Fruit fly (Drosophila melanogaster) whole organism, embryonic: ENCODE measurements around the gene Ire1.

ENCODE experiments used
- Atf-2 ChIP-seq: fragments of 200-800 bp; sonication (Bioruptor generic); optimal IDR thresholded peaks from 2 replicates; lab custom pipeline; 2016; ENCODE audit warnings: missing biosample characterization, missing genetic modification characterization
- BtbVII ChIP-seq: fragments of 200-800 bp; sonication (Bioruptor generic); optimal IDR thresholded peaks from 3 replicates; lab custom pipeline; 2017; ENCODE audit warnings: missing biosample characterization, mild to moderate bottlenecking, missing genetic modification characterization
- CG11085 ChIP-seq: fragments of 200-800 bp; sonication (Bioruptor generic); IDR thresholded peaks from 2 replicates; pipeline ENCODE4 v1.3.6; 2022; ENCODE audit warnings: missing biosample characterization, missing genetic modification characterization
- CG11247 ChIP-seq: fragments of 200-800 bp; sonication (Bioruptor generic); IDR thresholded peaks from 2 replicates; pipeline ENCODE4 v1.3.6; 2022; ENCODE audit warnings: missing biosample characterization, missing genetic modification characterization
- CG12236 ChIP-seq: fragments of 200-800 bp; sonication (Bioruptor generic); optimal IDR thresholded peaks from 2 replicates; lab custom pipeline; 2016; ENCODE audit warnings: missing biosample characterization, missing genetic modification characterization
- CG12299 ChIP-seq: fragments of 200-800 bp; sonication (Bioruptor generic); optimal IDR thresholded peaks from 2 replicates; lab custom pipeline; 2018; ENCODE audit warnings: missing biosample characterization, mild to moderate bottlenecking, missing genetic modification characterization
- CG13424 ChIP-seq: fragments of 200-800 bp; sonication (Bioruptor generic); optimal IDR thresholded peaks from 2 replicates; lab custom pipeline; 2019; ENCODE audit warnings: missing biosample characterization, mild to moderate bottlenecking, missing genetic modification characterization, moderate library complexity
- CG14014 ChIP-seq: fragments of 200-800 bp; sonication (Bioruptor generic); IDR thresholded peaks from 2 replicates; pipeline ENCODE4 v1.3.6; 2022; ENCODE audit warnings: missing biosample characterization, missing genetic modification characterization
- CG1529 ChIP-seq: fragments of 200-800 bp; sonication (Bioruptor generic); optimal IDR thresholded peaks from 3 replicates; lab custom pipeline; 2018; ENCODE audit warnings: missing biosample characterization, missing genetic modification characterization
- CG31365 ChIP-seq: fragments of 200-800 bp; sonication (Bioruptor generic); optimal IDR thresholded peaks from 2 replicates; lab custom pipeline; 2018; ENCODE audit warnings: missing biosample characterization, mild to moderate bottlenecking, missing genetic modification characterization
- CG33557 ChIP-seq: fragments of 200-800 bp; sonication (Bioruptor generic); optimal IDR thresholded peaks from 2 replicates; lab custom pipeline; 2019; ENCODE audit warnings: missing biosample characterization, mild to moderate bottlenecking, missing genetic modification characterization, moderate library complexity
- CG4617 ChIP-seq: fragments of 200-800 bp; sonication (Bioruptor generic); optimal IDR thresholded peaks from 3 replicates; lab custom pipeline; 2016; ENCODE audit warnings: missing biosample characterization, missing genetic modification characterization, borderline replicate concordance
- CG4707 ChIP-seq: fragments of 200-800 bp; sonication (Bioruptor generic); optimal IDR thresholded peaks from 2 replicates; lab custom pipeline; 2018; ENCODE audit warnings: missing biosample characterization, mild to moderate bottlenecking, missing genetic modification characterization, moderate library complexity
- CG5245 ChIP-seq: fragments of 200-800 bp; sonication (Bioruptor generic); optimal IDR thresholded peaks from 3 replicates; lab custom pipeline; 2016; ENCODE audit warnings: missing biosample characterization, missing genetic modification characterization
- CG6254 ChIP-seq: fragments of 200-800 bp; sonication (Bioruptor generic); optimal IDR thresholded peaks from 3 replicates; lab custom pipeline; 2017; ENCODE audit warnings: mild to moderate bottlenecking, missing biosample characterization, missing genetic modification reagents, missing genetic modification characterization
- CG6791 ChIP-seq: fragments of 200-800 bp; sonication (Bioruptor generic); IDR thresholded peaks from 3 replicates; pipeline ENCODE4 v1.3.6; 2022; ENCODE audit warnings: missing biosample characterization, missing genetic modification characterization; ENCODE audit not compliant: partially characterized antibody
- CG8281 ChIP-seq: fragments of 200-800 bp; sonication (Bioruptor generic); optimal IDR thresholded peaks from 2 replicates; lab custom pipeline; 2018; ENCODE audit warnings: missing biosample characterization, mild to moderate bottlenecking, missing genetic modification characterization, moderate library complexity
- CG8765 ChIP-seq: fragments of 200-800 bp; sonication (Bioruptor generic); IDR thresholded peaks from 2 replicates; pipeline ENCODE4 v1.3.6; 2022; ENCODE audit warnings: missing biosample characterization, missing genetic modification characterization
- Dbx ChIP-seq: fragments of 200-800 bp; sonication (Bioruptor generic); IDR thresholded peaks from 3 replicates; pipeline ENCODE4 v1.3.6; 2022; ENCODE audit warnings: missing biosample characterization, missing genetic modification characterization
- H2.0 ChIP-seq: fragments of 200-800 bp; sonication (Bioruptor generic); IDR thresholded peaks from 2 replicates; pipeline ENCODE4 v1.3.6; 2022; ENCODE audit warnings: missing biosample characterization, missing genetic modification characterization
- HLH3B ChIP-seq: fragments of 200-800 bp; sonication (Bioruptor generic); IDR thresholded peaks from 2 replicates; pipeline ENCODE4 v1.3.6; 2022; ENCODE audit warnings: missing biosample characterization, missing genetic modification characterization
- HmgZ ChIP-seq: fragments of 200-800 bp; sonication (Bioruptor generic); optimal IDR thresholded peaks from 2 replicates; lab custom pipeline; 2018; ENCODE audit warnings: missing biosample characterization, mild to moderate bottlenecking, missing genetic modification characterization
- Kr ChIP-seq: fragments of 200-800 bp; sonication (Bioruptor generic); optimal IDR thresholded peaks from 2 replicates; lab custom pipeline; 2017; ENCODE audit warnings: missing biosample characterization, mild to moderate bottlenecking, missing genetic modification characterization
- MESR4 ChIP-seq: fragments of 200-800 bp; sonication (Bioruptor generic); optimal IDR thresholded peaks from 2 replicates; lab custom pipeline; 2018; ENCODE audit warnings: missing biosample characterization, mild to moderate bottlenecking, missing genetic modification characterization, moderate library complexity
- MTF-1 ChIP-seq: fragments of 200-800 bp; sonication (Bioruptor generic); optimal IDR thresholded peaks from 2 replicates; lab custom pipeline; 2018; ENCODE audit warnings: missing biosample characterization, mild to moderate bottlenecking, missing genetic modification characterization, borderline replicate concordance
- Max ChIP-seq: fragments of 200-800 bp; sonication (Bioruptor generic); optimal IDR thresholded peaks from 2 replicates; lab custom pipeline; 2016; ENCODE audit warnings: missing biosample characterization, mild to moderate bottlenecking, missing genetic modification characterization
- Poxn ChIP-seq: fragments of 200-800 bp; sonication (Bioruptor generic); IDR thresholded peaks from 2 replicates; pipeline ENCODE4 v1.3.6; 2022; ENCODE audit warnings: missing biosample characterization, missing genetic modification characterization
- Sry-δ ChIP-seq: fragments of 200-800 bp; sonication (Bioruptor generic); optimal IDR thresholded peaks from 2 replicates; lab custom pipeline; 2016; ENCODE audit warnings: missing biosample characterization, missing genetic modification characterization
- abd-A ChIP-seq: fragments of 200-800 bp; sonication (Bioruptor generic); optimal IDR thresholded peaks from 3 replicates; lab custom pipeline; 2019; ENCODE audit warnings: missing biosample characterization, mild to moderate bottlenecking, missing genetic modification characterization, moderate library complexity
- cas ChIP-seq: fragments of 200-800 bp; sonication (Bioruptor generic); IDR thresholded peaks from 2 replicates; pipeline ENCODE4 v1.3.6; 2022; ENCODE audit warnings: missing biosample characterization, missing genetic modification characterization
- cato ChIP-seq: fragments of 200-800 bp; sonication (Bioruptor generic); optimal IDR thresholded peaks from 2 replicates; lab custom pipeline; 2016; ENCODE audit warnings: missing biosample characterization, missing genetic modification characterization, borderline replicate concordance
- chif ChIP-seq, 2 experiments: fragments of 200-800 bp; sonication (Bioruptor generic); optimal IDR thresholded peaks; 3 replicates each; lab custom pipeline; 2016; ENCODE audit warnings: missing biosample characterization in 2 of 2, missing genetic modification characterization in 2 of 2
- chm ChIP-seq: fragments of 200-800 bp; sonication (Bioruptor generic); IDR thresholded peaks from 2 replicates; pipeline ENCODE4 v1.3.6; 2022; ENCODE audit warnings: missing biosample characterization, missing genetic modification characterization
- crp ChIP-seq, 2 experiments: fragments of 200-800 bp; sonication (Bioruptor generic); optimal IDR thresholded peaks; 2 replicates in 1 of 2; 3 replicates in 1 of 2; lab custom pipeline; 2017; ENCODE audit warnings: missing biosample characterization in 2 of 2, missing genetic modification characterization in 2 of 2, mild to moderate bottlenecking in 1 of 2, moderate library complexity in 1 of 2
- en ChIP-seq: fragments of 200-800 bp; sonication (Bioruptor generic); optimal IDR thresholded peaks from 2 replicates; lab custom pipeline; 2016; ENCODE audit warnings: missing biosample characterization, missing genetic modification characterization
- ftz-f1 ChIP-seq: fragments of 200-800 bp; sonication (Bioruptor generic); optimal IDR thresholded peaks from 2 replicates; lab custom pipeline; 2016; ENCODE audit warnings: missing biosample characterization, missing genetic modification characterization
- gsb ChIP-seq: fragments of 200-800 bp; sonication (Bioruptor generic); IDR thresholded peaks from 2 replicates; pipeline ENCODE4 v1.3.6; 2022; ENCODE audit warnings: missing biosample characterization, missing genetic modification characterization
- ham ChIP-seq: fragments of 200-800 bp; sonication (Bioruptor generic); IDR thresholded peaks from 2 replicates; pipeline ENCODE4 v1.3.6; 2022; ENCODE audit warnings: missing biosample characterization, missing genetic modification characterization
- klu ChIP-seq: fragments of 200-800 bp; sonication (Bioruptor generic); IDR thresholded peaks from 2 replicates; pipeline ENCODE4 v1.3.6; 2022; ENCODE audit warnings: missing biosample characterization, missing genetic modification characterization
- lola ChIP-seq, 3 experiments: fragments of >200 bp in 2 of 3; fragments of 200-800 bp in 1 of 3; sonication (Bioruptor generic) in 1 of 3; optimal IDR thresholded peaks; 2 replicates each; lab custom pipeline; 2017 to 2019; ENCODE audit warnings: missing biosample characterization in 3 of 3, missing genetic modification characterization in 3 of 3, mild to moderate bottlenecking in 1 of 3, moderate library complexity in 1 of 3
- salm ChIP-seq: fragments of 200-800 bp; sonication (Bioruptor generic); optimal IDR thresholded peaks from 2 replicates; lab custom pipeline; 2018; ENCODE audit warnings: missing biosample characterization, mild to moderate bottlenecking, missing genetic modification characterization
- sd ChIP-seq: fragments of 200-800 bp; sonication (Bioruptor generic); optimal IDR thresholded peaks from 3 replicates; lab custom pipeline; 2018; ENCODE audit warnings: missing biosample characterization, mild to moderate bottlenecking, missing genetic modification characterization, moderate library complexity
- sens ChIP-seq: fragments of 200-800 bp; sonication (Bioruptor generic); peaks from one replicate; lab custom pipeline; 2016; ENCODE audit warnings: missing biosample characterization, missing genetic modification characterization
- seq ChIP-seq: fragments of 200-800 bp; sonication (Bioruptor generic); IDR thresholded peaks from 2 replicates; pipeline ENCODE4 v1.3.6; 2022; ENCODE audit warnings: missing biosample characterization, missing genetic modification characterization
- sug ChIP-seq: fragments of 200-800 bp; optimal IDR thresholded peaks from 2 replicates; lab custom pipeline; 2019; ENCODE audit warnings: missing biosample characterization, mild to moderate bottlenecking, missing genetic modification characterization, moderate library complexity
- tna ChIP-seq: fragments of 200-800 bp; sonication (Bioruptor generic); IDR thresholded peaks from 2 replicates; pipeline ENCODE4 v1.3.6; 2022; ENCODE audit warnings: missing biosample characterization, missing genetic modification characterization; ENCODE audit not compliant: partially characterized antibody
- unpg ChIP-seq: fragments of 200-800 bp; sonication (Bioruptor generic); optimal IDR thresholded peaks from 3 replicates; lab custom pipeline; 2018; ENCODE audit warnings: missing biosample characterization, mild to moderate bottlenecking, missing genetic modification characterization, moderate library complexity
- vfl ChIP-seq: fragments of 200-800 bp; sonication (Bioruptor generic); optimal IDR thresholded peaks from 2 replicates; lab custom pipeline; 2016; ENCODE audit warnings: missing biosample characterization, missing genetic modification characterization
- wek ChIP-seq: fragments of 200-800 bp; sonication (Bioruptor generic); optimal IDR thresholded peaks from 3 replicates; lab custom pipeline; 2018; ENCODE audit warnings: missing biosample characterization, mild to moderate bottlenecking, missing genetic modification characterization, moderate library complexity

The Ire1 gene

dm6 chr3R:19847591-19848256, 13.4 kb downstream of the Ire1 start (continued):
- TF ChIP-seq sug (tag; lab: Kevin White, UChicago) (peak; percentile 87), Atf-2 (peak; percentile 9), Kr (no peak), sd (no peak), CG4617 (GFP tag; lab: Kevin White, UChicago) (no peak), CG12299 (tag; lab: Kevin White, UChicago) (peak; percentile 58), crp (GFP tag; optimal IDR thresholded peaks at IDR 0.05; lab: Kevin White, UChicago) (peak in 1 of 2 experiments; percentile 72), ftz-f1 (GFP tag; lab: Kevin White, UChicago) (peak; percentile 89), HmgZ (tag; lab: Kevin White, UChicago) (peak; percentile 68), CG11247 (peak; percentile 22; the same call in 1 of the 2 replicates), chif (GFP tag; optimal IDR thresholded peaks at IDR 0.05; lab: Kevin White, UChicago) (no peak), CG1529 (peak; percentile 38), sens (GFP tag; lab: Kevin White, UChicago) (peak; percentile 76), CG13424 (tag; lab: Kevin White, UChicago) (peak; percentile 65), CG31365 (tag; lab: Kevin White, UChicago) (peak; percentile 48), MTF-1 (GFP tag; lab: Kevin White, UChicago) (peak; percentile 9), vfl (GFP tag; lab: Kevin White, UChicago) (no peak), CG12236 (peak; percentile 71), salm (tag; lab: Kevin White, UChicago) (peak; percentile 67), BtbVII (peak; percentile 46), CG33557 (GFP tag; lab: Kevin White, UChicago) (peak; percentile 67), Poxn (GFP tag; lab: Robert Waterston, UW) (no peak), H2.0 (GFP tag; lab: Robert Waterston, UW) (no peak), Max (GFP tag; lab: Kevin White, UChicago) (no peak), en (GFP tag; lab: Kevin White, UChicago) (peak; percentile 1), cas (GFP tag; lab: Robert Waterston, UW) (no peak), unpg (peak; percentile 53), lola (GFP tag; optimal IDR thresholded peaks at IDR 0.05; lab: Kevin White, UChicago) (peak in 1 of 3 experiments; percentile 36), tna (GFP tag; lab: Robert Waterston, UW) (no peak), chm (GFP tag; lab: Robert Waterston, UW) (peak; percentile 31), CG11085 (GFP tag; lab: Robert Waterston, UW) (no peak), MESR4 (GFP tag; lab: Kevin White, UChicago) (no peak), cato (GFP tag; lab: Kevin White, UChicago) (no peak), CG5245 (GFP tag; lab: Kevin White, UChicago) (no peak), CG6254 (no peak), Sry-δ (GFP tag; lab: Kevin White, UChicago) (no peak), CG8281 (peak; percentile 47), HLH3B (GFP tag; lab: Robert Waterston, UW) (peak; percentile 57; the same call in 1 of the 2 replicates), CG6791 (no peak), seq (GFP tag; lab: Robert Waterston, UW) (peak; percentile 33; the same call in 1 of the 2 replicates), CG4707 (GFP tag; lab: Kevin White, UChicago) (peak; percentile 62), Dbx (GFP tag; lab: Robert Waterston, UW) (no peak), abd-A (no peak), ham (GFP tag; lab: Robert Waterston, UW) (no peak), wek (GFP tag; lab: Kevin White, UChicago) (peak; percentile 69), gsb (no peak), CG14014 (GFP tag; lab: Robert Waterston, UW) (peak; percentile 42; the same call in 1 of the 2 replicates), klu (GFP tag; lab: Robert Waterston, UW) (no peak), CG8765 (no peak)
